Comparison of ENCODE assay signal across 1 fruit fly cellular context in the genomic region with DNA sequence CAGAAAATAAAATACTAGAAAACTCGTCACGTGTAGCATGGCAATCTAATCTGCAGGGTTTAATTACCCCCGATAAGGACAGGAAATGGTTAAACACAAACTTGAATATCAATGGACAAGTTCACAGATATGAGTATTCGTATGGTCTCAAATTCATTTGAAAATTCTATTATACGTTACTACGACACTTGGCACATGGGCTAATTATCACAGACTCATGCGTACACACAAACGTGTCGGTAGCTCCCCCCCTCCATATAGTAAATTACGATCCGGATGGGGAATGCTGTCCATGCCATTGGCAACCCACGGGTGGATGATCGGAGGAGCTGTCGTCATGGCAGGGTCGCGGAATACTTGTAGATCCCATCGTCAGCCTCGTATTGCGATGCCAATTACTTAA.
TF ChIP-seq lines count a peak whose summit lies in the region.

No protein-coding gene starts in this region.

TF ChIP-seq in whole organism, embryonic, 481 proteins besides CTCF, POLR2A, EP300 and RAD21 (continued from another document):
- TF ChIP-seq CG13287 (GFP tag; IDR thresholded peaks at IDR 0.05; lab: Robert Waterston, UW; ENCODE audit: partially characterized antibody) (no peak), Vsx1 (GFP tag; optimal IDR thresholded peaks at IDR 0.05; lab: Kevin White, UChicago) (peak; percentile 64), her (GFP tag; optimal IDR thresholded peaks at IDR 0.05; lab: Kevin White, UChicago) (no peak), PHDP (tag; optimal IDR thresholded peaks at IDR 0.05; lab: Kevin White, UChicago) (no peak), Nf-YC (tag; optimal IDR thresholded peaks at IDR 0.05; lab: Kevin White, UChicago) (no peak), HHEX (GFP tag; optimal IDR thresholded peaks at IDR 0.05; lab: Kevin White, UChicago) (no peak), Max (GFP tag; optimal IDR thresholded peaks at IDR 0.05; lab: Kevin White, UChicago) (no peak), CG2199 (GFP tag; IDR thresholded peaks at IDR 0.05; lab: Robert Waterston, UW) (0 out of 3 replicates have a peak, but pooled peaks have one; percentile 13), salm (tag; optimal IDR thresholded peaks at IDR 0.05; lab: Kevin White, UChicago) (no peak), CG42726 (GFP tag; IDR thresholded peaks at IDR 0.05; lab: Robert Waterston, UW; ENCODE audit: partially characterized antibody) (no peak), ab (GFP tag; optimal IDR thresholded peaks at IDR 0.05; lab: Kevin White, UChicago) (no peak), CG8290 (GFP tag; optimal IDR thresholded peaks at IDR 0.05; lab: Kevin White, UChicago) (no peak), CG8290 (tag; optimal IDR thresholded peaks at IDR 0.05; lab: Kevin White, UChicago) (peak in 1 of 2 experiments; percentile 5), Jarid2 (GFP tag; optimal IDR thresholded peaks at IDR 0.05; lab: Kevin White, UChicago) (no peak), schlank (tag; optimal IDR thresholded peaks at IDR 0.05; lab: Kevin White, UChicago) (no peak), vnd (GFP tag; IDR thresholded peaks at IDR 0.05; lab: Robert Waterston, UW; ENCODE audit: partially characterized antibody) (no peak), CG16779 (GFP tag; IDR thresholded peaks at IDR 0.05; lab: Robert Waterston, UW) (no peak), CG43689 (GFP tag; IDR thresholded peaks at IDR 0.05; lab: Robert Waterston, UW) (no peak), Dll (GFP tag; IDR thresholded peaks at IDR 0.05; lab: Robert Waterston, UW; ENCODE audit: partially characterized antibody) (no peak), CG10321 (GFP tag; IDR thresholded peaks at IDR 0.05; lab: Robert Waterston, UW) (no peak), otp (GFP tag; IDR thresholded peaks at IDR 0.05; lab: Robert Waterston, UW) (no peak), Lim3 (GFP tag; IDR thresholded peaks at IDR 0.05; lab: Robert Waterston, UW) (no peak), tup (GFP tag; optimal IDR thresholded peaks at IDR 0.05; lab: Kevin White, UChicago) (no peak), ham (GFP tag; IDR thresholded peaks at IDR 0.05; lab: Robert Waterston, UW) (no peak), CG11695 (GFP tag; IDR thresholded peaks at IDR 0.05; lab: Robert Waterston, UW) (no peak), mld (GFP tag; IDR thresholded peaks at IDR 0.05; lab: Robert Waterston, UW; ENCODE audit: partially characterized antibody) (no peak), CG18599 (GFP tag; optimal IDR thresholded peaks at IDR 0.05; lab: Kevin White, UChicago) (peak; percentile 8), Dek (tag; optimal IDR thresholded peaks at IDR 0.05; lab: Kevin White, UChicago) (no peak), da (GFP tag; optimal IDR thresholded peaks at IDR 0.05; lab: Kevin White, UChicago) (no peak), disco-r (GFP tag; optimal IDR thresholded peaks at IDR 0.05; lab: Kevin White, UChicago) (no peak), sug (tag; optimal IDR thresholded peaks at IDR 0.05; lab: Kevin White, UChicago) (peak; percentile 74), CG2889 (GFP tag; IDR thresholded peaks at IDR 0.05; lab: Robert Waterston, UW) (no peak), CG10267 (tag; optimal IDR thresholded peaks at IDR 0.05; lab: Kevin White, UChicago) (no peak), CG11504 (tag; optimal IDR thresholded peaks at IDR 0.05; lab: Kevin White, UChicago) (no peak), sima (GFP tag; optimal IDR thresholded peaks at IDR 0.05; lab: Kevin White, UChicago) (no peak), HLH54F (GFP tag; optimal IDR thresholded peaks at IDR 0.05; lab: Kevin White, UChicago) (no peak), Oli (tag; optimal IDR thresholded peaks at IDR 0.05; lab: Kevin White, UChicago) (no peak)
TF ChIP-seq in whole organism, embryonic: peak in this region for 25.
